Fruit fly (Drosophila melanogaster): ENCODE measurements around the gene CG43815.

The CG43815 gene

DNA sequence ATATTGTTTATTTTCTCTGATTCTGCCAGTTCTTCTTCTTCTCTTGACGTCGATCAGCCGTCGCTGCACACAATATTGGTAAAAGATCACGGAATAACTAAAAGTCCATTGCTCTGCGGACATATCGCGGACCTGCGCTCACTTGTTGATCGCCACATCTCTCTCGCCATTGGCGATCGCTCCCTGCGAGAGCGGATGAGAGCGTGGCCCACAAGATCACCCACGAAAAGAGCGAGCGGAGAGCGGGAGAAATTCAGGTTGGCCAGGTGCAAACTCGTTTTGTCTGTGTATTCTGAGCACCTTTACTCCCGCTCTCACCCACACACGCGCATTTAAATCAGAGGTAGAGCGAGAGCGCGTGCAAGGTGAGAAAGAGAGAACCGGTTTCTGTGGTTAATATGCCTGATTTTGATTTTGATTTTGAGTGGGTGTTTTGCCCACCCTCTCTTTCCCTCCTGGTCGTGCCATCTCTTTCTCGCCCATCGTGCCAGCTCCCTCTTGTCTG is 4.7 kb downstream of the CG43815 start, which contains the start of gene sob (continued):
- no peak for TF ChIP-seq CG4318 (GFP tag; optimal IDR thresholded peaks at IDR 0.05)
- no peak for TF ChIP-seq Sox15 (GFP tag; optimal IDR thresholded peaks at IDR 0.05)
- TF ChIP-seq salr (GFP tag; optimal IDR thresholded peaks at IDR 0.05), result no peak
- TF ChIP-seq dac (GFP tag; optimal IDR thresholded peaks at IDR 0.05), result no peak
- no peak for TF ChIP-seq Hr4 (GFP tag; optimal IDR thresholded peaks at IDR 0.05)
- TF ChIP-seq Gug (GFP tag; IDR thresholded peaks at IDR 0.05), result no peak
- peak; percentile 26 for TF ChIP-seq CG10669 (GFP tag; optimal IDR thresholded peaks at IDR 0.05)
- peak; percentile 26 for TF ChIP-seq CG9139 (GFP tag; optimal IDR thresholded peaks at IDR 0.05)
- TF ChIP-seq lz (GFP tag; optimal IDR thresholded peaks at IDR 0.05), result no peak
- TF ChIP-seq CG11762 (GFP tag; optimal IDR thresholded peaks at IDR 0.05; ENCODE audit: insufficient read depth), result no peak
- TF ChIP-seq Eip78C (GFP tag), result peak; percentile 76
- peak; percentile 0 for TF ChIP-seq Eip75B (GFP tag; optimal IDR thresholded peaks at IDR 0.05)
- TF ChIP-seq Ets96B (tag; optimal IDR thresholded peaks at IDR 0.05), result peak; percentile 19
- no peak for TF ChIP-seq acj6 (GFP tag; optimal IDR thresholded peaks at IDR 0.05)
- TF ChIP-seq spab (GFP tag; optimal IDR thresholded peaks at IDR 0.05), result no peak
- TF ChIP-seq CG16779 (tag; optimal IDR thresholded peaks at IDR 0.05), result peak; percentile 22
- no peak for TF ChIP-seq Hr38 (GFP tag; optimal IDR thresholded peaks at IDR 0.05)
- TF ChIP-seq CG11294 (GFP tag; IDR thresholded peaks at IDR 0.05), result 0 out of 2 replicates have a peak, but pooled peaks have one; percentile 15
- TF ChIP-seq fd59A (GFP tag; optimal IDR thresholded peaks at IDR 0.05), result no peak
- TF ChIP-seq achi (GFP tag; optimal IDR thresholded peaks at IDR 0.05), result no peak
- no peak for TF ChIP-seq cyc (GFP tag; optimal IDR thresholded peaks at IDR 0.05)
- peak; percentile 40 for TF ChIP-seq topi (GFP tag; optimal IDR thresholded peaks at IDR 0.05)

DNA sequence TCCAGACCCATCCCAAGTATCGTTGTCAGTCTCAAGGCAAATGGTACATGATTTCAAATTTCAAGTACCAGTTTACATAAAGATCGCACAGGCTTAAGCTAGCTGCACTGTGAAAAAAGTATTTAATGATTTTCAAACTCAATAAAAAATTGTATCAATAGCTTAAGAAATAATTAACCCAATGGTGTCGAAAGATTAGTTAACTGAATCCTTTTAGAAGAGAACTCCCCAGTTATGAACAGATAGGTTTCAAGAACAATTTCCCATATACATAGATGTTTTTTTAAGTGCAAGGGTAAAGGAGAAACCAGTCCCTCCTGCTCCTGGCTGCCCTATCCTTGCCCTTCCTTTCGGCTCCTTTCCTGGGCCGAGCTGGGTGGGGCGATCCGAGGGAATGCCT is 6.7 kb downstream of the CG43815 start:
- TF ChIP-seq CG6792 (GFP tag; optimal IDR thresholded peaks at IDR 0.05) (peak; percentile 56), Sox15 (GFP tag; optimal IDR thresholded peaks at IDR 0.05) (peak; percentile 18), CG32006 (GFP tag; optimal IDR thresholded peaks at IDR 0.05) (no peak), Met (GFP tag; optimal IDR thresholded peaks at IDR 0.05) (peak; percentile 20), eg (GFP tag; IDR thresholded peaks at IDR 0.05) (no peak), CG34406 (GFP tag; optimal IDR thresholded peaks at IDR 0.05) (peak; percentile 36), vri (GFP tag; optimal IDR thresholded peaks at IDR 0.05) (no peak), CG3919 (GFP tag; optimal IDR thresholded peaks at IDR 0.05) (peak; percentile 77), Hr38 (GFP tag; optimal IDR thresholded peaks at IDR 0.05) (no peak), CG6854 (GFP tag; optimal IDR thresholded peaks at IDR 0.05) (no peak), topi (GFP tag; optimal IDR thresholded peaks at IDR 0.05) (peak; percentile 37), CG31627 (GFP tag; optimal IDR thresholded peaks at IDR 0.05) (peak; percentile 2), CG11902 (GFP tag; optimal IDR thresholded peaks at IDR 0.05) (no peak), fd85E (GFP tag; optimal IDR thresholded peaks at IDR 0.05) (no peak), Sox14 (GFP tag; optimal IDR thresholded peaks at IDR 0.05) (peak; percentile 64), svp (GFP tag) (peak; percentile 52), pdm3 (GFP tag; optimal IDR thresholded peaks at IDR 0.05) (peak; percentile 58), CG9139 (GFP tag; optimal IDR thresholded peaks at IDR 0.05) (peak; percentile 60), acj6 (GFP tag; optimal IDR thresholded peaks at IDR 0.05) (peak; percentile 37), CG6808 (GFP tag; optimal IDR thresholded peaks at IDR 0.05) (peak; percentile 61), Sox102F (GFP tag; optimal IDR thresholded peaks at IDR 0.05) (no peak), CG6163 (GFP tag; IDR thresholded peaks at IDR 0.05) (peak; percentile 70; the same call in 2 of the 3 replicates), fkh (GFP tag; optimal IDR thresholded peaks at IDR 0.05) (no peak), Hr39 (GFP tag; optimal IDR thresholded peaks at IDR 0.05) (peak; percentile 17), Blimp-1 (GFP tag; optimal IDR thresholded peaks at IDR 0.05) (no peak), dac (GFP tag; optimal IDR thresholded peaks at IDR 0.05) (no peak), salr (GFP tag; optimal IDR thresholded peaks at IDR 0.05) (peak; percentile 0 to 74), Ets21C (GFP tag; optimal IDR thresholded peaks at IDR 0.05) (no peak), CG8632 (GFP tag; optimal IDR thresholded peaks at IDR 0.05) (peak; percentile 38), net (GFP tag; optimal IDR thresholded peaks at IDR 0.05) (peak; percentile 28), Eip93F (GFP tag; optimal IDR thresholded peaks at IDR 0.05) (no peak), Lpt (GFP tag; optimal IDR thresholded peaks at IDR 0.05) (no peak), CG11294 (GFP tag; IDR thresholded peaks at IDR 0.05) (no peak), CG15336 (GFP tag; IDR thresholded peaks at IDR 0.05) (no peak), CG11762 (GFP tag; optimal IDR thresholded peaks at IDR 0.05; ENCODE audit: insufficient read depth) (no peak), Ets96B (tag; optimal IDR thresholded peaks at IDR 0.05) (peak; percentile 84), Eip75B (GFP tag; optimal IDR thresholded peaks at IDR 0.05) (peak; percentile 71), CG16779 (tag; optimal IDR thresholded peaks at IDR 0.05) (no peak), spab (GFP tag; optimal IDR thresholded peaks at IDR 0.05) (peak; percentile 61), cyc (GFP tag; optimal IDR thresholded peaks at IDR 0.05) (no peak), Hr4 (GFP tag; optimal IDR thresholded peaks at IDR 0.05) (no peak), achi (GFP tag; optimal IDR thresholded peaks at IDR 0.05) (peak; percentile 62)

Data from whole organism, prepupa.